Fruit fly (Drosophila melanogaster) whole organism, prepupa: Measurements from ENCODE around the gene CG1172.

Experiments used
- Blimp-1 ChIP-seq: fragments of 200-800 bp; sonication (Bioruptor generic); optimal IDR thresholded peaks from 3 replicates; lab custom pipeline; 2017; ENCODE audit warnings: missing biosample characterization, missing genetic modification characterization, mild to moderate bottlenecking, moderate library complexity, missing genetic modification reagents
- CG31627 ChIP-seq: fragments of 200-800 bp; sonication (Bioruptor generic); optimal IDR thresholded peaks from 3 replicates; lab custom pipeline; 2016; ENCODE audit warnings: missing biosample characterization, missing genetic modification characterization
- CG7368 ChIP-seq: fragments of 200-800 bp; sonication (Bioruptor generic); optimal IDR thresholded peaks from 3 replicates; lab custom pipeline; 2016; ENCODE audit warnings: missing biosample characterization, missing genetic modification characterization
- CG8319 ChIP-seq: fragments of 200-800 bp; sonication (Bioruptor generic); optimal IDR thresholded peaks from 3 replicates; lab custom pipeline; 2016; ENCODE audit warnings: missing biosample characterization, missing genetic modification characterization
- CG8632 ChIP-seq: fragments of 200-800 bp; sonication (Bioruptor generic); optimal IDR thresholded peaks from 3 replicates; lab custom pipeline; 2016; ENCODE audit warnings: missing biosample characterization, missing genetic modification characterization
- Eip93F ChIP-seq: fragments of 200-800 bp; sonication (Bioruptor generic); optimal IDR thresholded peaks from 2 replicates; lab custom pipeline; 2016; ENCODE audit warnings: missing biosample characterization, mild to moderate bottlenecking, missing genetic modification characterization
- Hr39 ChIP-seq: fragments of 200-800 bp; sonication (Bioruptor generic); optimal IDR thresholded peaks from 2 replicates; lab custom pipeline; 2016; ENCODE audit warnings: missing biosample characterization, missing genetic modification characterization
- OdsH ChIP-seq: fragments of 200-800 bp; sonication (Bioruptor generic); optimal IDR thresholded peaks from 3 replicates; lab custom pipeline; 2016; ENCODE audit warnings: missing biosample characterization, missing genetic modification characterization
- Smox ChIP-seq: fragments of 200-800 bp; sonication (Bioruptor generic); optimal IDR thresholded peaks from 3 replicates; lab custom pipeline; 2016; ENCODE audit warnings: missing biosample characterization, missing genetic modification characterization
- achi ChIP-seq: fragments of 200-800 bp; sonication (Bioruptor generic); optimal IDR thresholded peaks from 3 replicates; lab custom pipeline; 2016; ENCODE audit warnings: missing biosample characterization, missing genetic modification characterization
- fd59A ChIP-seq: fragments of 200-800 bp; sonication (Bioruptor generic); optimal IDR thresholded peaks from 2 replicates; lab custom pipeline; 2017; ENCODE audit warnings: missing biosample characterization, mild to moderate bottlenecking, missing genetic modification characterization, missing genetic modification reagents
- fkh ChIP-seq: fragments of 200-800 bp; sonication (Bioruptor generic); optimal IDR thresholded peaks from 3 replicates; lab custom pipeline; 2017; ENCODE audit warnings: missing biosample characterization, mild to moderate bottlenecking, missing genetic modification characterization, moderate library complexity
- net ChIP-seq: fragments of 200-800 bp; sonication (Bioruptor generic); optimal IDR thresholded peaks from 3 replicates; lab custom pipeline; 2016; ENCODE audit warnings: missing biosample characterization, missing genetic modification characterization

dm6 chr3R:5392033-5392432 lies 1.7 kb upstream of the CG1172 start:
- TF ChIP-seq fd59A (GFP tag; lab: Kevin White, UChicago): no peak
- no peak for TF ChIP-seq Smox (GFP tag; lab: Kevin White, UChicago)
- TF ChIP-seq Hr39 (GFP tag; lab: Kevin White, UChicago): no peak
- no peak for TF ChIP-seq OdsH (GFP tag; lab: Kevin White, UChicago)
- TF ChIP-seq achi (GFP tag; lab: Kevin White, UChicago): no peak
- no peak for TF ChIP-seq CG7368
- no peak for TF ChIP-seq Eip93F
- TF ChIP-seq CG8319 (GFP tag; lab: Kevin White, UChicago): no peak
- TF ChIP-seq net: no peak
- no peak for TF ChIP-seq fkh
- TF ChIP-seq Blimp-1: peak; percentile 61
- no peak for TF ChIP-seq CG8632 (GFP tag; lab: Kevin White, UChicago)
- no peak for TF ChIP-seq CG31627 (GFP tag; lab: Kevin White, UChicago)
